Worm (Caenorhabditis elegans): ENCODE results near the gene ubh-1.

ubh-1 gene

ce11 chrV:6467676-6468075 lies 43.5 kb downstream of the ubh-1 start (continued):
- TF ChIP-seq pag-3 (tag; optimal IDR thresholded peaks at IDR 0.05; ENCODE audit: borderline replicate concordance, insufficient read depth) (peak; percentile 96), xbp-1 (tag; optimal IDR thresholded peaks at IDR 0.05) (no peak), C34B4.2 (tag; optimal IDR thresholded peaks at IDR 0.05) (no peak), blmp-1 (tag; optimal IDR thresholded peaks at IDR 0.05) (no peak), sptf-1 (tag; optimal IDR thresholded peaks at IDR 0.05) (no peak), irx-1 (tag; optimal IDR thresholded peaks at IDR 0.05) (no peak), rnt-1 (tag; optimal IDR thresholded peaks at IDR 0.05) (peak; percentile 76), ceh-88 (GFP tag; IDR thresholded peaks at IDR 0.05) (no peak), nhr-71 (tag; optimal IDR thresholded peaks at IDR 0.05) (peak; percentile 22), nhr-237 (tag; optimal IDR thresholded peaks at IDR 0.05) (no peak), lin-14 (GFP tag; optimal IDR thresholded peaks at IDR 0.05) (peak; percentile 69), egl-13 (tag; optimal IDR thresholded peaks at IDR 0.05) (no peak), nhr-20 (tag; optimal IDR thresholded peaks at IDR 0.05) (no peak), nhr-84 (tag; optimal IDR thresholded peaks at IDR 0.05) (no peak), lin-15B (tag; optimal IDR thresholded peaks at IDR 0.05) (no peak), hlh-17 (GFP tag; optimal IDR thresholded peaks at IDR 0.05; ENCODE audit: borderline replicate concordance) (no peak), mab-9 (GFP tag; IDR thresholded peaks at IDR 0.05) (no peak)

- TF ChIP-seq nhr-19 (GFP tag; conservative IDR thresholded peaks at IDR 0.05) (no peak), C04F5.9 (tag; optimal IDR thresholded peaks at IDR 0.05) (no peak)
These were observed 46.4 kb downstream of the ubh-1 start, which contains the start of gene unc-83 for ce11 chrV:6464765-6465164. Gene unc-83 (plus strand): TSS chrV:6465065.

- TF ChIP-seq blmp-1 (tag; optimal IDR thresholded peaks at IDR 0.05) (peak; percentile 13), nhr-19 (GFP tag; conservative IDR thresholded peaks at IDR 0.05) (no peak)
These were observed 47.0 kb downstream of the ubh-1 start for ce11 chrV:6464238-6464637.

- no peak for TF ChIP-seq fkh-4 (tag; optimal IDR thresholded peaks at IDR 0.05; ENCODE audit: borderline replicate concordance)
- no peak for TF ChIP-seq nhr-76 (tag; optimal IDR thresholded peaks at IDR 0.05)
- TF ChIP-seq isw-1 (GFP tag; IDR thresholded peaks at IDR 0.05): no peak
- TF ChIP-seq nhr-19 (GFP tag; conservative IDR thresholded peaks at IDR 0.05): no peak
- TF ChIP-seq hpl-2 (GFP tag; optimal IDR thresholded peaks at IDR 0.05): no peak
- no peak for TF ChIP-seq fkh-10 (GFP tag; optimal IDR thresholded peaks at IDR 0.05)
- no peak for TF ChIP-seq unc-130 (tag; optimal IDR thresholded peaks at IDR 0.05)
- no peak for TF ChIP-seq unc-30 (tag; optimal IDR thresholded peaks at IDR 0.05)
- peak in 1 of 2 experiments; percentile 64 for TF ChIP-seq lin-35 (GFP tag; optimal IDR thresholded peaks at IDR 0.05)
- no peak for TF ChIP-seq mep-1 (tag; optimal IDR thresholded peaks at IDR 0.05)
- no peak for TF ChIP-seq egl-27 (tag; optimal IDR thresholded peaks at IDR 0.05)
- TF ChIP-seq nhr-12 (tag; optimal IDR thresholded peaks at IDR 0.05): no peak
- no peak for TF ChIP-seq C16A3.4 (tag; optimal IDR thresholded peaks at IDR 0.05)
- TF ChIP-seq ceh-63 (GFP tag; optimal IDR thresholded peaks at IDR 0.05): no peak
- TF ChIP-seq nhr-85 (tag): peak; percentile 87
- peak; percentile 12 for TF ChIP-seq blmp-1 (tag; optimal IDR thresholded peaks at IDR 0.05)
- TF ChIP-seq nhr-20 (tag; optimal IDR thresholded peaks at IDR 0.05): peak; percentile 14
- TF ChIP-seq snu-23 (GFP tag; optimal IDR thresholded peaks at IDR 0.05): peak; percentile 18
- TF ChIP-seq mab-9 (GFP tag; IDR thresholded peaks at IDR 0.05): no peak
- no peak for TF ChIP-seq tbx-2 (tag; optimal IDR thresholded peaks at IDR 0.05)
- TF ChIP-seq elt-2 (tag; optimal IDR thresholded peaks at IDR 0.05): peak; percentile 24
- no peak for TF ChIP-seq tlp-1 (tag; optimal IDR thresholded peaks at IDR 0.05)
- no peak for TF ChIP-seq nhr-47 (tag; optimal IDR thresholded peaks at IDR 0.05)
- TF ChIP-seq ceh-90 (tag; optimal IDR thresholded peaks at IDR 0.05): no peak
- TF ChIP-seq dpl-1 (GFP tag; optimal IDR thresholded peaks at IDR 0.05): no peak
- no peak for TF ChIP-seq aha-1 (tag; optimal IDR thresholded peaks at IDR 0.05)
- TF ChIP-seq snpc-4 (tag; optimal IDR thresholded peaks at IDR 0.05): no peak
- TF ChIP-seq hlh-4 (tag; optimal IDR thresholded peaks at IDR 0.05): no peak
- TF ChIP-seq efl-1 (optimal IDR thresholded peaks at IDR 0.05): no peak
- TF ChIP-seq efl-1 (GFP tag; optimal IDR thresholded peaks at IDR 0.05 in 1 of 2): no peak
- no peak for TF ChIP-seq zag-1 (tag; optimal IDR thresholded peaks at IDR 0.05)
- peak; percentile 33 for TF ChIP-seq lin-14 (GFP tag; optimal IDR thresholded peaks at IDR 0.05)
- no peak for TF ChIP-seq unc-86 (tag; optimal IDR thresholded peaks at IDR 0.05)
- TF ChIP-seq zip-4 (GFP tag; optimal IDR thresholded peaks at IDR 0.05): no peak
These were observed 48.6 kb downstream of the ubh-1 start for ce11 chrV:6462606-6463005.

Measured in whole organism, L1 larva.